Worm (Caenorhabditis elegans): Measurements from ENCODE around the gene Y50E8A.11.
"Not testable (repeated sequence)": the region's sequence is repeated elsewhere in the genome, so short reads cannot be mapped to it uniquely, and the experiment has no call there.

Y50E8A.11 gene

ce11 chrV:14746975-14747374 is 34.3 kb upstream of the Y50E8A.11 start:
- TF ChIP-seq ZK546.5 (tag; optimal IDR thresholded peaks at IDR 0.05) (no peak), nfya-1 (tag; optimal IDR thresholded peaks at IDR 0.05; ENCODE audit: insufficient read depth) (no peak), nhr-12 (tag; optimal IDR thresholded peaks at IDR 0.05) (no peak), nhr-25 (tag; optimal IDR thresholded peaks at IDR 0.05) (no peak), egl-27 (tag; optimal IDR thresholded peaks at IDR 0.05) (no peak), skn-1 (tag; optimal IDR thresholded peaks at IDR 0.05) (no peak), ceh-82 (tag; optimal IDR thresholded peaks at IDR 0.05) (no peak), tbx-2 (tag; optimal IDR thresholded peaks at IDR 0.05) (no peak), nhr-11 (tag; optimal IDR thresholded peaks at IDR 0.05) (no peak), daf-12 (tag; optimal IDR thresholded peaks at IDR 0.05) (no peak), pqm-1 (tag; optimal IDR thresholded peaks at IDR 0.05) (no peak), mdl-1 (tag; optimal IDR thresholded peaks at IDR 0.05) (no peak), mml-1 (tag; optimal IDR thresholded peaks at IDR 0.05) (no peak), egl-5 (tag; optimal IDR thresholded peaks at IDR 0.05) (no peak), elt-3 (tag; optimal IDR thresholded peaks at IDR 0.05) (no peak), hmg-11 (tag; optimal IDR thresholded peaks at IDR 0.05) (no peak), lsy-12 (tag; optimal IDR thresholded peaks at IDR 0.05) (no peak)

- TF ChIP-seq hmg-11 (tag; optimal IDR thresholded peaks at IDR 0.05) = no peak
- TF ChIP-seq ztf-11 (tag; optimal IDR thresholded peaks at IDR 0.05) = no peak
These were observed 32.6 kb upstream of the Y50E8A.11 start, which contains the start of the genes lipl-8 and Y50E8A.22 for ce11 chrV:14748608-14749137. lipl-8 (minus strand) TSS chrV:14748708. Y50E8A.22 (minus strand) TSS chrV:14749087.

ce11 chrV:14750357-14750756 is 30.9 kb upstream of the Y50E8A.11 start, which contains the start of gene nspa-10:
nspa-10 (minus strand) TSS chrV:14750457.
- not testable (repeated sequence) for TF ChIP-seq unc-62 (GFP tag; optimal IDR thresholded peaks at IDR 0.05); nhr-28 (tag; optimal IDR thresholded peaks at IDR 0.05); nhr-76 (tag; optimal IDR thresholded peaks at IDR 0.05)

- TF ChIP-seq nhr-77 (tag; optimal IDR thresholded peaks at IDR 0.05) = no peak
- TF ChIP-seq elt-1 (tag; optimal IDR thresholded peaks at IDR 0.05) = no peak
- TF ChIP-seq pha-4 (tag; optimal IDR thresholded peaks at IDR 0.05) = no peak
- TF ChIP-seq ama-1 (optimal IDR thresholded peaks at IDR 0.05) = no peak
These were observed 18.7 kb upstream of the Y50E8A.11 start for ce11 chrV:14762563-14762962.

ce11 chrV:14763582-14763981 is 17.6 kb upstream of the Y50E8A.11 start:
- TF ChIP-seq lin-39 (tag; optimal IDR thresholded peaks at IDR 0.05) (no peak), nhr-25 (tag; optimal IDR thresholded peaks at IDR 0.05) (no peak), tbx-2 (tag; optimal IDR thresholded peaks at IDR 0.05) (no peak), mml-1 (tag; optimal IDR thresholded peaks at IDR 0.05) (no peak), sea-2 (GFP tag; optimal IDR thresholded peaks at IDR 0.05) (no peak), ceh-82 (tag; optimal IDR thresholded peaks at IDR 0.05) (no peak), pha-4 (tag; optimal IDR thresholded peaks at IDR 0.05) (no peak), fkh-2 (tag; optimal IDR thresholded peaks at IDR 0.05) (no peak), egl-27 (tag; optimal IDR thresholded peaks at IDR 0.05) (no peak), zag-1 (tag; optimal IDR thresholded peaks at IDR 0.05) (no peak), nhr-28 (tag; optimal IDR thresholded peaks at IDR 0.05) (no peak), ceh-28 (tag; optimal IDR thresholded peaks at IDR 0.05) (no peak), ceh-9 (tag; optimal IDR thresholded peaks at IDR 0.05) (no peak), elt-1 (tag; optimal IDR thresholded peaks at IDR 0.05) (no peak), nhr-12 (tag; optimal IDR thresholded peaks at IDR 0.05) (no peak), nhr-77 (tag; optimal IDR thresholded peaks at IDR 0.05) (no peak), nhr-237 (tag; optimal IDR thresholded peaks at IDR 0.05) (no peak), skn-1 (tag; optimal IDR thresholded peaks at IDR 0.05) (no peak)

ce11 chrV:14773048-14773447 is 8.2 kb upstream of the Y50E8A.11 start, which contains the start of gene haf-7:
haf-7 (plus strand) TSS chrV:14773258.
- TF ChIP-seq skn-1 (tag; optimal IDR thresholded peaks at IDR 0.05) = peak; percentile 15
- no peak for TF ChIP-seq nhr-25 (tag; optimal IDR thresholded peaks at IDR 0.05)
- TF ChIP-seq lin-15B (tag; optimal IDR thresholded peaks at IDR 0.05) = peak; percentile 4
- peak; percentile 28 for TF ChIP-seq nhr-23 (tag; optimal IDR thresholded peaks at IDR 0.05)
- peak; percentile 4 for TF ChIP-seq pqm-1 (tag; optimal IDR thresholded peaks at IDR 0.05)
- peak; percentile 25 for TF ChIP-seq jun-1 (tag; optimal IDR thresholded peaks at IDR 0.05)
- no peak for TF ChIP-seq unc-62 (GFP tag; optimal IDR thresholded peaks at IDR 0.05)
- peak; percentile 54 for TF ChIP-seq elt-2 (tag; optimal IDR thresholded peaks at IDR 0.05)
- peak; percentile 33 for TF ChIP-seq snpc-4 (tag; optimal IDR thresholded peaks at IDR 0.05)
- no peak for TF ChIP-seq egl-5 (tag; optimal IDR thresholded peaks at IDR 0.05)

Data from whole organism, L3 larva.